Worm (Caenorhabditis elegans) whole organism, young adult: ENCODE data around the gene C02D5.2.

Source experiments
- T26A5.8 ChIP-seq: sonication (generic microtip); optimal IDR thresholded peaks from 2 replicates; lab custom pipeline; 2016; ENCODE audit warnings: missing genetic modification characterization, missing compliant biosample characterization
- ZK185.1 ChIP-seq: sonication (generic microtip); optimal IDR thresholded peaks from 2 replicates; lab custom pipeline; 2016; ENCODE audit warnings: mild to moderate bottlenecking, missing genetic modification characterization, missing compliant biosample characterization; ENCODE audit not compliant: poor library complexity, severe bottlenecking
- ama-1 ChIP-seq, 3 experiments: fragments of 150-350 bp in 1 of 3; sonication (generic microtip) in 2 of 3; optimal IDR thresholded peaks; 2 replicates each; lab custom pipeline; 2014 to 2018; ENCODE audit warnings: missing biosample characterization in 2 of 3, missing genetic modification characterization in 2 of 3, missing genetic modification reagents in 2 of 3
- atf-7 ChIP-seq: sonication (generic microtip); optimal IDR thresholded peaks from 2 replicates; lab custom pipeline; 2017; ENCODE audit warnings: mild to moderate bottlenecking, missing genetic modification characterization, missing compliant biosample characterization
- dox-1 ChIP-seq: fragments of 200-800 bp; sonication (Bioruptor generic); IDR thresholded peaks from 2 replicates; pipeline ENCODE4 v1.3.6; 2022; ENCODE audit warnings: missing genetic modification reagents, missing genetic modification characterization, missing compliant biosample characterization
- hlh-26 ChIP-seq: fragments of 200-800 bp; sonication (Bioruptor generic); conservative IDR thresholded peaks from 2 replicates; pipeline ENCODE4 v1.3.6; 2022; ENCODE audit warnings: missing genetic modification reagents, missing genetic modification characterization, missing compliant biosample characterization
- madf-3 ChIP-seq: fragments of 200-800 bp; sonication (Bioruptor generic); IDR thresholded peaks from 2 replicates; pipeline ENCODE4 v1.3.6; 2022; ENCODE audit warnings: missing genetic modification reagents, missing genetic modification characterization, missing compliant biosample characterization
- pha-4 ChIP-seq: fragments of 150-350 bp; sonication (generic microtip); optimal IDR thresholded peaks from 2 replicates; lab custom pipeline; 2014; ENCODE audit warnings: missing biosample characterization, missing genetic modification reagents, missing genetic modification characterization
- rpc-1 ChIP-seq, 2 experiments: fragments of 150-350 bp in 1 of 2; sonication (generic microtip) in 1 of 2; optimal IDR thresholded peaks; 2 replicates each; lab custom pipeline; 2014 to 2018; ENCODE audit warnings: missing biosample characterization in 1 of 2, missing genetic modification characterization in 1 of 2, missing genetic modification reagents in 1 of 2, missing genotype in 1 of 2
- snpc-4 ChIP-seq, 5 experiments: fragments of 150-350 bp in 1 of 5; sonication (generic microtip) in 4 of 5; optimal IDR thresholded peaks; 2 replicates each; lab custom pipeline; 2014 to 2018; ENCODE audit warnings: missing genetic modification characterization in 5 of 5, missing biosample characterization in 3 of 5, antibody characterized with exemption in 2 of 5, mild to moderate bottlenecking in 2 of 5, missing compliant biosample characterization in 2 of 5, missing genotype in 2 of 5, moderate library complexity in 2 of 5, missing genetic modification reagents in 1 of 5
- unc-130 ChIP-seq: sonication (generic microtip); optimal IDR thresholded peaks from 2 replicates; lab custom pipeline; 2016; ENCODE audit warnings: missing genetic modification reagents, missing genetic modification characterization, missing compliant biosample characterization

ce11 chrIII:8551705-8552104, 5.4 kb upstream of the C02D5.2 start:
- TF ChIP-seq pha-4 (tag; lab: Kevin White, UChicago) (no peak), atf-7 (tag; lab: Kevin White, UChicago) (no peak), dox-1 (GFP tag; lab: Robert Waterston, UW) (no peak), ama-1 (optimal IDR thresholded peaks at IDR 0.05; lab: Kevin White, UChicago) (no peak), ama-1 (GFP tag; optimal IDR thresholded peaks at IDR 0.05; lab: Kevin White, UChicago) (no peak), T26A5.8 (tag; lab: Kevin White, UChicago) (no peak), hlh-26 (GFP tag; lab: Robert Waterston, UW) (no peak), rpc-1 (optimal IDR thresholded peaks at IDR 0.05; lab: Kevin White, UChicago) (no peak), rpc-1 (tag; optimal IDR thresholded peaks at IDR 0.05; lab: Kevin White, UChicago) (no peak), snpc-4 (GFP tag; optimal IDR thresholded peaks at IDR 0.05; lab: Kevin White, UChicago) (no peak), snpc-4 (tag; optimal IDR thresholded peaks at IDR 0.05; lab: Kevin White, UChicago) (no peak), madf-3 (no peak), ZK185.1 (tag; lab: Kevin White, UChicago) (no peak), unc-130 (GFP tag; lab: Kevin White, UChicago) (no peak)
